Worm (Caenorhabditis elegans) whole organism, L4 larva: ENCODE results near the gene ddn-3.
"Not testable (repeated sequence)": the region's sequence is repeated elsewhere in the genome, so short reads cannot be mapped to it uniquely, and the experiment has no call there.

Experiments used
- D1046.2 ChIP-seq: fragments of 200-800 bp; sonication (Bioruptor generic); IDR thresholded peaks from 2 replicates; pipeline ENCODE4 v1.3.6; 2022; ENCODE audit warnings: missing genetic modification characterization, missing compliant biosample characterization
- T26A8.4 ChIP-seq: fragments of 200-800 bp; sonication (Bioruptor generic); IDR thresholded peaks from 2 replicates; pipeline ENCODE4 v1.3.6; 2022; ENCODE audit warnings: missing genetic modification characterization, missing compliant biosample characterization
- Y105C5A.15 ChIP-seq: fragments of 200-800 bp; sonication (Bioruptor generic); IDR thresholded peaks from 2 replicates; pipeline ENCODE4 v1.3.6; 2022; ENCODE audit warnings: missing genetic modification characterization, missing compliant biosample characterization
- Y75B8A.6 ChIP-seq: fragments of 200-800 bp; sonication (Bioruptor generic); IDR thresholded peaks from 2 replicates; pipeline ENCODE4 v1.3.6; 2022; ENCODE audit warnings: missing genetic modification reagents, missing genetic modification characterization, missing compliant biosample characterization
- arid-1 ChIP-seq: fragments of 200-800 bp; sonication (Bioruptor generic); conservative IDR thresholded peaks from 2 replicates; pipeline ENCODE4 v1.3.6; 2022; ENCODE audit warnings: missing genetic modification reagents, missing genetic modification characterization, missing compliant biosample characterization
- ceh-28 ChIP-seq: fragments of 150-350 bp; optimal IDR thresholded peaks from 2 replicates; lab custom pipeline; 2014; ENCODE audit warnings: missing biosample characterization, missing genetic modification reagents, missing genetic modification characterization
- ceh-32 ChIP-seq: sonication (generic microtip); optimal IDR thresholded peaks from 2 replicates; lab custom pipeline; 2016; ENCODE audit warnings: mild to moderate bottlenecking, missing genetic modification characterization, missing compliant biosample characterization; ENCODE audit not compliant: poor library complexity
- ces-1 ChIP-seq: fragments of 150-350 bp; sonication (generic microtip); optimal IDR thresholded peaks from 4 replicates; lab custom pipeline; 2014; ENCODE audit warnings: missing biosample characterization, missing genetic modification reagents, missing genetic modification characterization
- ctbp-1 ChIP-seq: fragments of 200-800 bp; sonication (Bioruptor generic); IDR thresholded peaks from 2 replicates; pipeline ENCODE4 v1.3.6; 2022; ENCODE audit warnings: missing genetic modification reagents, missing genetic modification characterization, missing compliant biosample characterization
- daf-19 ChIP-seq: fragments of 200-800 bp; sonication (Bioruptor generic); conservative IDR thresholded peaks from 2 replicates; pipeline ENCODE4 v1.3.6; 2022; ENCODE audit warnings: missing genetic modification characterization, missing compliant biosample characterization
- dmd-6 ChIP-seq: fragments of 200-800 bp; sonication (Bioruptor generic); IDR thresholded peaks from 2 replicates; pipeline ENCODE4 v1.3.6; 2022; ENCODE audit warnings: missing genetic modification reagents, missing genetic modification characterization, missing compliant biosample characterization
- hif-1 ChIP-seq, 2 experiments: sonication (generic microtip); optimal IDR thresholded peaks; 2 replicates each; lab custom pipeline; 2016 to 2017; ENCODE audit warnings: missing compliant biosample characterization in 2 of 2, missing genetic modification characterization in 2 of 2, missing genetic modification reagents in 2 of 2, missing genotype in 2 of 2, mild to moderate bottlenecking in 1 of 2
- hlh-30 ChIP-seq: sonication (generic microtip); optimal IDR thresholded peaks from 2 replicates; lab custom pipeline; 2017; ENCODE audit warnings: antibody characterized with exemption, mild to moderate bottlenecking, missing genetic modification characterization, missing compliant biosample characterization; ENCODE audit not compliant: insufficient read depth
- lim-7 ChIP-seq: fragments of 200-800 bp; sonication (Bioruptor generic); IDR thresholded peaks from 2 replicates; pipeline ENCODE4 v1.3.6; 2022; ENCODE audit warnings: missing genetic modification characterization, missing compliant biosample characterization
- lin-1 ChIP-seq: fragments of 200-800 bp; sonication (Bioruptor generic); IDR thresholded peaks from 2 replicates; pipeline ENCODE4 v1.3.6; 2022; ENCODE audit warnings: missing genetic modification reagents, missing genetic modification characterization, missing compliant biosample characterization
- lin-13 ChIP-seq: fragments of 150-350 bp; optimal IDR thresholded peaks from 2 replicates; lab custom pipeline; 2014; ENCODE audit warnings: missing biosample characterization, missing genetic modification reagents, missing genetic modification characterization
- madf-9 ChIP-seq: fragments of 200-800 bp; sonication (Bioruptor generic); conservative IDR thresholded peaks from 2 replicates; pipeline ENCODE4 v1.3.6; 2022; ENCODE audit warnings: missing genetic modification reagents, missing genetic modification characterization, missing compliant biosample characterization
- mep-1 ChIP-seq: fragments of 150-350 bp; sonication (generic microtip); optimal IDR thresholded peaks from 3 replicates; lab custom pipeline; 2014; ENCODE audit warnings: missing biosample characterization, missing genetic modification characterization
- nhr-25 ChIP-seq: sonication (generic microtip); optimal IDR thresholded peaks from 2 replicates; lab custom pipeline; 2017; ENCODE audit warnings: missing genetic modification characterization, mild to moderate bottlenecking, missing compliant biosample characterization, antibody characterized with exemption, moderate library complexity, borderline replicate concordance; ENCODE audit not compliant: insufficient read depth
- nhr-6 ChIP-seq: fragments of 150-350 bp; optimal IDR thresholded peaks from 2 replicates; lab custom pipeline; 2014; ENCODE audit warnings: missing biosample characterization, missing genetic modification characterization
- pqm-1 ChIP-seq: sonication (generic microtip); optimal IDR thresholded peaks from 2 replicates; lab custom pipeline; 2017; ENCODE audit warnings: missing biosample characterization, missing genetic modification characterization
- sdz-12 ChIP-seq: fragments of 200-800 bp; sonication (Bioruptor generic); optimal IDR thresholded peaks from 2 replicates; lab custom pipeline; 2018; ENCODE audit warnings: mild to moderate bottlenecking, missing genetic modification characterization, missing compliant biosample characterization
- skn-1 ChIP-seq: fragments of 150-350 bp; optimal IDR thresholded peaks from 2 replicates; lab custom pipeline; 2014; ENCODE audit warnings: missing biosample characterization, missing genetic modification characterization
- spr-3 ChIP-seq: fragments of 200-800 bp; sonication (Bioruptor generic); optimal IDR thresholded peaks from 2 replicates; lab custom pipeline; 2018; ENCODE audit warnings: mild to moderate bottlenecking, missing genetic modification characterization, missing compliant biosample characterization
- tag-97 ChIP-seq: fragments of 200-800 bp; sonication (Bioruptor generic); IDR thresholded peaks from 2 replicates; pipeline ENCODE4 v1.3.6; 2022; ENCODE audit warnings: missing genetic modification characterization, missing compliant biosample characterization
- unc-39 ChIP-seq: sonication (generic microtip); optimal IDR thresholded peaks from 2 replicates; lab custom pipeline; 2017; ENCODE audit warnings: missing biosample characterization, missing genetic modification characterization
- unc-62 ChIP-seq, 3 experiments: fragments of 150-350 bp in 1 of 3; sonication (generic microtip); optimal IDR thresholded peaks in 2 of 3; peaks in 1 of 3; 1 replicate in 1 of 3; 2 replicates in 2 of 3; lab custom pipeline; 2014 to 2017; ENCODE audit warnings: missing biosample characterization in 3 of 3, missing genetic modification characterization in 3 of 3, missing genetic modification reagents in 3 of 3, missing genotype in 1 of 3
- vab-7 ChIP-seq: fragments of 200-800 bp; sonication (Bioruptor generic); IDR thresholded peaks from 2 replicates; pipeline ENCODE4 v1.3.6; 2022; ENCODE audit warnings: missing genetic modification reagents, missing genetic modification characterization, missing compliant biosample characterization
- zag-1 ChIP-seq: fragments of 150-350 bp; optimal IDR thresholded peaks from 2 replicates; lab custom pipeline; 2014; ENCODE audit warnings: missing biosample characterization, missing genetic modification characterization
- zfp-3 ChIP-seq: fragments of 200-800 bp; sonication (Bioruptor generic); conservative IDR thresholded peaks from 2 replicates; pipeline ENCODE4 v1.3.6; 2022; ENCODE audit warnings: missing genetic modification reagents, missing genetic modification characterization, missing compliant biosample characterization
- ztf-11 ChIP-seq: fragments of 150-350 bp; optimal IDR thresholded peaks from 2 replicates; lab custom pipeline; 2014; ENCODE audit warnings: missing biosample characterization, missing genetic modification characterization
- ztf-7 ChIP-seq: fragments of 150-350 bp; optimal IDR thresholded peaks from 2 replicates; lab custom pipeline; 2014; ENCODE audit warnings: missing biosample characterization, missing genetic modification characterization

The ddn-3 gene

DNA sequence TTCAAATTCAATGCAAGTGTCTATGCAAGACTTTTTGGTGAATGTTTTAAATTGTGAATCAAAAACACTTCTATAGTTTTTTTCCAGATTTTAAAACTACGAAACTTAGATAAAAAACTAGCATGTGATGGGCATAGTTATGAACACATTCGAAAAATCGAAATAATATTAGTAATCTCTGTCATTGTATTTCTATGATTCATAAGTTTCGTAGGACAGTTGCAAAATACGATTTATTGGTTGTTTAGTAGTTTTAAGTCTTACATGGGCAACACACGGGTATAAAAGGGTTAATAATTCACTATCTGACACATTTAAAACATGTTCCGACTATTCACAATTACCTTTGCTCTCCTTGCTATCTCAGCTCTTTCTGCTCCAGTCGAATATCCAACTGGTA is 2.9 kb downstream of the ddn-3 start, which contains the start of gene spig-5:
Gene spig-5, plus strand, starts transcription at position 301 of the 400 bp plus-strand sequence.
- not testable (repeated sequence) for TF ChIP-seq daf-19 (GFP tag; lab: Robert Waterston, UW); pqm-1 (tag; lab: Kevin White, UChicago); ztf-11

DNA sequence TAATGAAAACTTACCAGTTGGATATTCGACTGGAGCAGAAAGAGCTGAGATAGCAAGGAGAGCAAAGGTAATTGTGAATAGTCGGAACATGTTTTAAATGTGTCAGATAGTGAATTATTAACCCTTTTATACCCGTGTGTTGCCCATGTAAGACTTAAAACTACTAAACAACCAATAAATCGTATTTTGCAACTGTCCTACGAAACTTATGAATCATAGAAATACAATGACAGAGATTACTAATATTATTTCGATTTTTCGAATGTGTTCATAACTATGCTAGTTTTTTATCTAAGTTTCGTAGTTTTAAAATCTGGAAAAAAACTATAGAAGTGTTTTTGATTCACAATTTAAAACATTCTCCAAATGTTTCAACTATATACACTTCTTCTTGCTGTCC is 4.2 kb downstream of the ddn-3 start, which contains the start of gene spig-4:
Gene spig-4, minus strand, starts transcription at position 101 of the 400 bp plus-strand sequence.
- TF ChIP-seq madf-9; tag-97 (GFP tag; lab: Robert Waterston, UW); hlh-30 (tag; lab: Kevin White, UChicago): not testable (repeated sequence)
- TF ChIP-seq, all 104 proteins: peak for 0; not testable (repeated sequence) for 104

DNA sequence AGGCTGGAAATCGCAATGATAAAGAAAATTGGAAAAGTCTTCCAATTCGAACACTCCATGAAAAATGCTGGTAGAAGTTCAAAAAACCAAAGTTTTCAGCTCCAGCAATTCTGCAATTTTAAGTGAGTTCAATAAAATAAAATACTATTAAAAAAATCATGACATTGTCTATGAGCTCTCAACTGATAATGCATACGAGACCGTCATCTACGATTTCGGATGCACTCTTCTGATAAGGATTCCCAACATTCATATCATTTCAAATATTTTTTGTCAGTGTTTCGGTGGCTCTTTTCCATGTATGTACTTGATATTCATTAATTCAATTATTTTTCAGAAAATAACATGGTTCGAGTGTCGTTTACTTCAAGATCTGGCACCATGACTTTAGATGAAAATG is 9.9 kb downstream of the ddn-3 start, which contains the start of gene F14D7.6:
Gene F14D7.6, plus strand, starts transcription at position 338 of the 400 bp plus-strand sequence.
- no peak for TF ChIP-seq lin-1
- no peak for TF ChIP-seq ztf-7 (tag; lab: Kevin White, UChicago)
- peak; percentile 41 for TF ChIP-seq pqm-1 (tag; lab: Kevin White, UChicago)
- TF ChIP-seq ctbp-1 (GFP tag; lab: Robert Waterston, UW) = no peak
- no peak for TF ChIP-seq unc-62 (GFP tag; optimal IDR thresholded peaks at IDR 0.05 in 1 of 2; lab: Kevin White, UChicago)
- TF ChIP-seq unc-62 (tag; optimal IDR thresholded peaks at IDR 0.05; lab: Kevin White, UChicago) = no peak
- no peak for TF ChIP-seq Y105C5A.15 (GFP tag; lab: Robert Waterston, UW)
- no peak for TF ChIP-seq T26A8.4 (GFP tag; lab: Robert Waterston, UW)
- TF ChIP-seq, all 104 proteins: peak for 1

DNA sequence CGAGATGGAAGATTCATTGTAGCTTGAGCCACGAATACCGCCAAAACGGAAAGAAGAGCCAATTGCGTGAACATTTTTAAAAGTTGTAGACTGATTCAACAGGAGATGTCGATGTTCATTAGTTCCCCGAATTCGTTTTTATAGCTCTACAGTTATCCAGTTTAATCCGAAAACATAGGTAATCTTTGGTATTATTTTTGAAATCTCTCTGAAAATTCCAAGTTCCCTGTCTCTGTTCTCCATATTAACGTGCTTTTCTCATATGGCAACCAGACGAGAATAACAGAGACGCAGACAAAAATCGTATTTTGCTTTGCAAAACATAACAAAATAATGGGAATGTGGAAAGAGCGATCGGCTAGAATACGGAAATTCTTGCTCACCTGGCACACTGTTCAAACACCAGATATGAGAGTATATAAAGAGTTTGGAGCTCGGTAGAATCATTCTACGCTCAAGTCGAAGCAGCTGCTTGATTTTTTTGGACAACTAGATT is 11.4 kb downstream of the ddn-3 start, which contains the start of the genes spig-3 and F14D7.12:
Gene spig-3, minus strand, starts transcription at position 101 of the 496 bp plus-strand sequence.
Gene F14D7.12, plus strand, starts transcription at position 446 of the 496 bp plus-strand sequence.
- TF ChIP-seq dmd-6 (GFP tag; lab: Robert Waterston, UW) (no peak), unc-39 (tag; lab: Kevin White, UChicago) (no peak), spr-3 (GFP tag; lab: Kevin White, UChicago) (no peak), zag-1 (no peak), ceh-32 (tag; lab: Kevin White, UChicago) (no peak), lin-13 (GFP tag; lab: Kevin White, UChicago) (no peak)

DNA sequence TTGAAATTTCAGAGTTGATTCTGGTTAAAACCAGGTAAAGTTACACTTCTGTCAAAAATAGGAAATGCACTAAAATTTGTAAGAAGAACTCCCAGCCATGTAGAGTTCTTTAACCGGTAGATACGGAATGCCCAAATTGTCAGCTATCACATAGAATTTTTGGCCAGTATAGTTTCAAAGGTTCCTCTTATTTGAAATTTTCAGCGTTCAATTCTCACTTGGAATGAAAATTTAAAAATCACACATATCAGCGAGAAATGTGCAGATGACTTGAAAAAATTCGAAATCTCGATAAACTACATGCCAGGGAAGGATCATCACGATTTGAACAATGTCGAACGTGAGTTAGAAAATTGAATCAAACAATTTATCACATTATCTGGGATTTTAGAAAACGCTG is 14.5 kb downstream of the ddn-3 start, which contains the start of gene F14D7.3:
Gene F14D7.3, plus strand, starts transcription at position 301 of the 400 bp plus-strand sequence.
- TF ChIP-seq lim-7 (GFP tag; lab: Robert Waterston, UW) = no peak
- TF ChIP-seq skn-1 = no peak
- TF ChIP-seq vab-7 = no peak
- TF ChIP-seq madf-9 = no peak
- no peak for TF ChIP-seq hif-1 (tag; optimal IDR thresholded peaks at IDR 0.05; lab: Kevin White, UChicago)
- no peak for TF ChIP-seq mep-1
- no peak for TF ChIP-seq ces-1 (GFP tag; lab: Kevin White, UChicago)
- no peak for TF ChIP-seq tag-97 (GFP tag; lab: Robert Waterston, UW)
- TF ChIP-seq ceh-28 (tag; lab: Kevin White, UChicago) = no peak
- no peak for TF ChIP-seq nhr-6 (tag; lab: Kevin White, UChicago)
- no peak for TF ChIP-seq Y75B8A.6
- TF ChIP-seq sdz-12 (GFP tag; lab: Kevin White, UChicago) = no peak
- TF ChIP-seq hlh-30 (tag; lab: Kevin White, UChicago) = no peak
- no peak for TF ChIP-seq D1046.2
- TF ChIP-seq nhr-25 (tag; lab: Kevin White, UChicago) = no peak
- no peak for TF ChIP-seq arid-1 (GFP tag; lab: Robert Waterston, UW)
- no peak for TF ChIP-seq zfp-3 (GFP tag; lab: Robert Waterston, UW)
